Fruit fly (Drosophila melanogaster): ENCODE results near the gene CG33648.
A peak's percentile ranks its signal among the peaks of the same experiment; 100 is the strongest.

CG33648 gene

dm6 chr2L:14558818-14559405, 34.8 kb downstream of the CG33648 start (continued):
- TF ChIP-seq sd (tag; optimal IDR thresholded peaks at IDR 0.05): peak; percentile 35
- TF ChIP-seq nau (GFP tag; optimal IDR thresholded peaks at IDR 0.05): peak; percentile 71
- no peak for TF ChIP-seq lbe (GFP tag; optimal IDR thresholded peaks at IDR 0.05)
- TF ChIP-seq CG4328 (GFP tag; optimal IDR thresholded peaks at IDR 0.05): peak; percentile 64
- no peak for TF ChIP-seq vnd (GFP tag; IDR thresholded peaks at IDR 0.05; ENCODE audit: partially characterized antibody)
- no peak for TF ChIP-seq bcd (GFP tag; optimal IDR thresholded peaks at IDR 0.05)
- no peak for TF ChIP-seq Hmr (GFP tag; optimal IDR thresholded peaks at IDR 0.05)
- peak; percentile 8 for TF ChIP-seq mirr (GFP tag; optimal IDR thresholded peaks at IDR 0.05)
- TF ChIP-seq CG10543 (GFP tag; optimal IDR thresholded peaks at IDR 0.05): peak; percentile 43
- TF ChIP-seq bigmax (GFP tag; optimal IDR thresholded peaks at IDR 0.05): no peak
- no peak for TF ChIP-seq CG15696 (tag; optimal IDR thresholded peaks at IDR 0.05)
- no peak for TF ChIP-seq CG5245 (GFP tag; optimal IDR thresholded peaks at IDR 0.05)
- no peak for TF ChIP-seq danr (GFP tag; IDR thresholded peaks at IDR 0.05)
- no peak for TF ChIP-seq CG15073 (GFP tag; optimal IDR thresholded peaks at IDR 0.05)
- TF ChIP-seq chm (GFP tag; IDR thresholded peaks at IDR 0.05): 0 out of 2 replicates have a peak, but pooled peaks have one; percentile 20
- no peak for TF ChIP-seq Hr3 (GFP tag; optimal IDR thresholded peaks at IDR 0.05)
- no peak for TF ChIP-seq Hmx (GFP tag; optimal IDR thresholded peaks at IDR 0.05)
- no peak for TF ChIP-seq dmrt99B (tag; optimal IDR thresholded peaks at IDR 0.05)
- TF ChIP-seq croc (GFP tag; conservative IDR thresholded peaks at IDR 0.05): no peak
- TF ChIP-seq CG2199 (GFP tag; IDR thresholded peaks at IDR 0.05): 0 out of 3 replicates have a peak, but pooled peaks have one; percentile 14
- no peak for TF ChIP-seq CG17385 (GFP tag; optimal IDR thresholded peaks at IDR 0.05)
- TF ChIP-seq Rfx (GFP tag; IDR thresholded peaks at IDR 0.05): no peak
- TF ChIP-seq Med (GFP tag): peak; percentile 74
- no peak for TF ChIP-seq CG2120 (GFP tag; optimal IDR thresholded peaks at IDR 0.05)
- TF ChIP-seq lov (optimal IDR thresholded peaks at IDR 0.05): no peak
- TF ChIP-seq lov (GFP tag; IDR thresholded peaks at IDR 0.05): no peak
- TF ChIP-seq chinmo (GFP tag; IDR thresholded peaks at IDR 0.05; ENCODE audit: partially characterized antibody): 0 out of 4 replicates have a peak, but pooled peaks have one; percentile 44
- no peak for TF ChIP-seq CG13123 (GFP tag; optimal IDR thresholded peaks at IDR 0.05)
- 0 out of 3 replicates have a peak, but pooled peaks have one; percentile 9 for TF ChIP-seq CG11456 (GFP tag; IDR thresholded peaks at IDR 0.05)
- TF ChIP-seq Kr (GFP tag; optimal IDR thresholded peaks at IDR 0.05): no peak
- no peak for TF ChIP-seq ato (GFP tag; IDR thresholded peaks at IDR 0.05; ENCODE audit: partially characterized antibody)
- no peak for TF ChIP-seq Asciz (GFP tag; optimal IDR thresholded peaks at IDR 0.05)
- TF ChIP-seq so (GFP tag; IDR thresholded peaks at IDR 0.05): peak; percentile 44; the same call in 1 of the 3 replicates

DNA sequence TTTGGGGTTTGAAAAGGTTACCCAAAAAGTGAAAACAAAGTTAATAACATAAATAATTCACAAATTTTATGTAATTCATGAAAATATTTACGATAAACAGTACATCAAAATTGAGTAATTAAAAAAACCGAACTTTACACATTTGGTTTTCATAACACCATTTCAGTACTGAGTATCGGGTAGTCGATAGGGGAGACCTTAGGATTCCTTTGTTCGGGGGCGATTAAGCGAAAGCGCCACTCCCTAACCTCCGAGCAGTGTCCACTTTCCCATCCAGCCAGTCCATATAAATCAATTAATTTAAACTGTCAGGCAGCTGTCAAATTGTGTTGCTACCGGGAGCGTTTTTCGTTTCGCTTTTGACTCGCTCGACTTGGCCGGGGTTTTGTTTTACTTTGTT, 38.2 kb downstream of the CG33648 start:
- TF ChIP-seq CG11504 (tag; optimal IDR thresholded peaks at IDR 0.05): peak; percentile 55
- peak in 1 of 2 experiments; percentile 16 for TF ChIP-seq Pdp1 (GFP tag; optimal IDR thresholded peaks at IDR 0.05)
- TF ChIP-seq Xbp1 (GFP tag; optimal IDR thresholded peaks at IDR 0.05): peak; percentile 11
- peak; percentile 41 for TF ChIP-seq CoRest (tag; optimal IDR thresholded peaks at IDR 0.05)
- TF ChIP-seq CG17829 (tag; optimal IDR thresholded peaks at IDR 0.05): peak; percentile 67
- TF ChIP-seq her (GFP tag; optimal IDR thresholded peaks at IDR 0.05): no peak
- TF ChIP-seq CG32767 (GFP tag; IDR thresholded peaks at IDR 0.05): no peak
- TF ChIP-seq sim (GFP tag; IDR thresholded peaks at IDR 0.05): no peak
- TF ChIP-seq z (GFP tag; IDR thresholded peaks at IDR 0.05): no peak
- peak; percentile 16 for TF ChIP-seq CG10431 (GFP tag; optimal IDR thresholded peaks at IDR 0.05)
- TF ChIP-seq CG1792 (GFP tag; optimal IDR thresholded peaks at IDR 0.05): no peak
- TF ChIP-seq CG15514 (GFP tag; optimal IDR thresholded peaks at IDR 0.05): no peak
- no peak for TF ChIP-seq crc (GFP tag; optimal IDR thresholded peaks at IDR 0.05)
- TF ChIP-seq CG10366 (GFP tag; IDR thresholded peaks at IDR 0.05): 0 out of 2 replicates have a peak, but pooled peaks have one; percentile 15
- TF ChIP-seq az2 (GFP tag; optimal IDR thresholded peaks at IDR 0.05): peak; percentile 26
- peak; percentile 61 for TF ChIP-seq CG10267 (tag; optimal IDR thresholded peaks at IDR 0.05)
- TF ChIP-seq CG16815 (GFP tag; optimal IDR thresholded peaks at IDR 0.05): peak; percentile 14
- peak; percentile 49; the same call in 2 of the 3 replicates for TF ChIP-seq ci (GFP tag; IDR thresholded peaks at IDR 0.05)
- TF ChIP-seq CG5245 (GFP tag; optimal IDR thresholded peaks at IDR 0.05): peak; percentile 33

Measured in whole organism, embryonic.